Comparison of ENCODE assay signal across 5 worm cellular contexts in genomic region chrIV:10366018-10366417, ce11.
TF ChIP-seq lines count a peak whose summit lies in the region.

sir-2.1 (minus strand) TSS chrIV:10366229.

TF ChIP-seq in whole organism, L1 larva, 84 proteins besides CTCF, POLR2A, EP300 and RAD21 (continued from another document and continues in another):
- TF ChIP-seq mef-2 (tag; optimal IDR thresholded peaks at IDR 0.05; lab: Kevin White, UChicago) = no peak
- no peak for TF ChIP-seq hpl-2 (GFP tag; optimal IDR thresholded peaks at IDR 0.05; lab: Kevin White, UChicago)
- TF ChIP-seq unc-86 (tag; optimal IDR thresholded peaks at IDR 0.05; lab: Kevin White, UChicago) = peak; percentile 58
- peak; percentile 45 for TF ChIP-seq nhr-19 (GFP tag; conservative IDR thresholded peaks at IDR 0.05; lab: Robert Waterston, UW)
- no peak for TF ChIP-seq sup-37 (GFP tag; optimal IDR thresholded peaks at IDR 0.05; lab: Kevin White, UChicago)
- no peak for TF ChIP-seq fos-1 (tag; optimal IDR thresholded peaks at IDR 0.05; lab: Kevin White, UChicago)
- no peak for TF ChIP-seq nhr-11 (tag; optimal IDR thresholded peaks at IDR 0.05; lab: Kevin White, UChicago)
- peak; percentile 58 for TF ChIP-seq dsc-1 (tag; optimal IDR thresholded peaks at IDR 0.05; lab: Kevin White, UChicago)
- TF ChIP-seq sox-4 (tag; optimal IDR thresholded peaks at IDR 0.05; lab: Kevin White, UChicago) = no peak
- peak; percentile 52 for TF ChIP-seq C16A3.4 (tag; optimal IDR thresholded peaks at IDR 0.05; lab: Kevin White, UChicago)
- TF ChIP-seq lin-14 (GFP tag; optimal IDR thresholded peaks at IDR 0.05; lab: Kevin White, UChicago) = no peak
- no peak for TF ChIP-seq ama-1 (optimal IDR thresholded peaks at IDR 0.05; lab: Kevin White, UChicago)
- no peak for TF ChIP-seq nhr-77 (tag; optimal IDR thresholded peaks at IDR 0.05; lab: Kevin White, UChicago)
- TF ChIP-seq fkh-10 (GFP tag; optimal IDR thresholded peaks at IDR 0.05; lab: Kevin White, UChicago) = no peak
- TF ChIP-seq grh-1 (GFP tag; IDR thresholded peaks at IDR 0.05; lab: Robert Waterston, UW) = no peak
- TF ChIP-seq sptf-1 (tag; optimal IDR thresholded peaks at IDR 0.05; lab: Kevin White, UChicago) = no peak
- TF ChIP-seq ceh-63 (GFP tag; optimal IDR thresholded peaks at IDR 0.05; lab: Kevin White, UChicago) = no peak
- no peak for TF ChIP-seq unc-98 (GFP tag; IDR thresholded peaks at IDR 0.05; lab: Robert Waterston, UW)
- no peak for TF ChIP-seq egl-27 (tag; optimal IDR thresholded peaks at IDR 0.05; lab: Kevin White, UChicago)
- no peak for TF ChIP-seq C04F5.9 (tag; optimal IDR thresholded peaks at IDR 0.05; lab: Kevin White, UChicago)
- TF ChIP-seq mep-1 (tag; optimal IDR thresholded peaks at IDR 0.05; lab: Kevin White, UChicago) = peak; percentile 66
- no peak for TF ChIP-seq ceh-90 (tag; optimal IDR thresholded peaks at IDR 0.05; lab: Kevin White, UChicago)
- no peak for TF ChIP-seq nhr-84 (tag; optimal IDR thresholded peaks at IDR 0.05; lab: Kevin White, UChicago)
- peak; percentile 30; the same call in 1 of the 2 replicates for TF ChIP-seq isw-1 (GFP tag; IDR thresholded peaks at IDR 0.05; lab: Robert Waterston, UW)
- peak; percentile 60 for TF ChIP-seq nhr-90 (tag; optimal IDR thresholded peaks at IDR 0.05; lab: Kevin White, UChicago; ENCODE audit: poor library complexity)
- TF ChIP-seq skn-1 (tag; optimal IDR thresholded peaks at IDR 0.05; lab: Kevin White, UChicago) = peak; percentile 19
- no peak for TF ChIP-seq zip-4 (GFP tag; optimal IDR thresholded peaks at IDR 0.05; lab: Kevin White, UChicago)

TF ChIP-seq in whole organism, L2 larva, 48 proteins besides CTCF, POLR2A, EP300 and RAD21 (continued from another document):
- TF ChIP-seq nhr-10 (tag; optimal IDR thresholded peaks at IDR 0.05; lab: Kevin White, UChicago) (no peak), nhr-12 (tag; optimal IDR thresholded peaks at IDR 0.05; lab: Kevin White, UChicago) (no peak), unc-55 (GFP tag; optimal IDR thresholded peaks at IDR 0.05; lab: Kevin White, UChicago) (peak; percentile 54), unc-39 (tag; optimal IDR thresholded peaks at IDR 0.05; lab: Kevin White, UChicago) (no peak), crh-2 (tag; optimal IDR thresholded peaks at IDR 0.05; lab: Kevin White, UChicago) (peak; percentile 83)

TF ChIP-seq in whole organism, L3 larva, 47 proteins besides CTCF, POLR2A, EP300 and RAD21 (continued from another document):
- TF ChIP-seq lsy-12 (tag; optimal IDR thresholded peaks at IDR 0.05; lab: Kevin White, UChicago) = peak; percentile 54
- TF ChIP-seq elt-1 (tag; optimal IDR thresholded peaks at IDR 0.05; lab: Kevin White, UChicago) = no peak
- no peak for TF ChIP-seq unc-62 (GFP tag; optimal IDR thresholded peaks at IDR 0.05; lab: Kevin White, UChicago)
- no peak for TF ChIP-seq daf-12 (tag; optimal IDR thresholded peaks at IDR 0.05; lab: Kevin White, UChicago)
- TF ChIP-seq tbx-2 (tag; optimal IDR thresholded peaks at IDR 0.05; lab: Kevin White, UChicago) = no peak
- peak; percentile 33 for TF ChIP-seq snpc-4 (tag; optimal IDR thresholded peaks at IDR 0.05; lab: Kevin White, UChicago)
- peak; percentile 26 for TF ChIP-seq nfya-1 (tag; optimal IDR thresholded peaks at IDR 0.05; lab: Kevin White, UChicago; ENCODE audit: insufficient read depth)
- TF ChIP-seq fos-1 (tag; optimal IDR thresholded peaks at IDR 0.05; lab: Kevin White, UChicago) = no peak

TF ChIP-seq in whole organism, L4 larva, 104 proteins besides CTCF, POLR2A, EP300 and RAD21 (continued from another document):
- TF ChIP-seq nhr-102 (tag; optimal IDR thresholded peaks at IDR 0.05; lab: Kevin White, UChicago) = peak; percentile 23
- TF ChIP-seq dpl-1 (GFP tag; optimal IDR thresholded peaks at IDR 0.05; lab: Kevin White, UChicago) = peak; percentile 52
- TF ChIP-seq lsy-2 (tag; optimal IDR thresholded peaks at IDR 0.05; lab: Kevin White, UChicago) = peak in 1 of 2 experiments; percentile 69
- TF ChIP-seq nhr-25 (tag; optimal IDR thresholded peaks at IDR 0.05; lab: Kevin White, UChicago; ENCODE audit: borderline replicate concordance, insufficient read depth) = no peak
- no peak for TF ChIP-seq snpc-4 (tag; optimal IDR thresholded peaks at IDR 0.05; lab: Kevin White, UChicago)
- peak; percentile 58 for TF ChIP-seq rbr-2 (tag; optimal IDR thresholded peaks at IDR 0.05; lab: Kevin White, UChicago)
- TF ChIP-seq mes-2 (tag; optimal IDR thresholded peaks at IDR 0.05; lab: Kevin White, UChicago; ENCODE audit: poor library complexity, severe bottlenecking) = peak; percentile 71
- peak; percentile 26; the same call in 1 of the 2 replicates for TF ChIP-seq T26A8.4 (GFP tag; IDR thresholded peaks at IDR 0.05; lab: Robert Waterston, UW)
- peak; percentile 58 for TF ChIP-seq dve-1 (tag; optimal IDR thresholded peaks at IDR 0.05; lab: Kevin White, UChicago; ENCODE audit: insufficient read depth)
- TF ChIP-seq nhr-237 (tag; optimal IDR thresholded peaks at IDR 0.05; lab: Kevin White, UChicago) = no peak
- TF ChIP-seq ceh-20 (GFP tag; IDR thresholded peaks at IDR 0.05; lab: Robert Waterston, UW) = no peak
- peak; percentile 53 for TF ChIP-seq lin-38 (GFP tag; IDR thresholded peaks at IDR 0.05; lab: Robert Waterston, UW)
- TF ChIP-seq unc-62 (GFP tag; optimal IDR thresholded peaks at IDR 0.05 in 1 of 2; lab: Kevin White, UChicago) = no peak
- TF ChIP-seq unc-62 (tag; optimal IDR thresholded peaks at IDR 0.05; lab: Kevin White, UChicago) = no peak
- TF ChIP-seq hmg-1.1 (GFP tag; IDR thresholded peaks at IDR 0.05; lab: Robert Waterston, UW) = peak; percentile 57; the same call in 1 of the 2 replicates
- peak; percentile 5 for TF ChIP-seq spr-3 (GFP tag; optimal IDR thresholded peaks at IDR 0.05; lab: Kevin White, UChicago)
- TF ChIP-seq mep-1 (tag; optimal IDR thresholded peaks at IDR 0.05; lab: Kevin White, UChicago) = peak; percentile 50
- peak; percentile 65 for TF ChIP-seq T20F7.1 (GFP tag; optimal IDR thresholded peaks at IDR 0.05; lab: Kevin White, UChicago)
- TF ChIP-seq vab-7 (GFP tag; IDR thresholded peaks at IDR 0.05; lab: Robert Waterston, UW) = no peak

TF ChIP-seq in whole organism, young adult, 124 proteins besides CTCF, POLR2A, EP300 and RAD21 (continued from another document):
- TF ChIP-seq ekl-4 (GFP tag; IDR thresholded peaks at IDR 0.05; lab: Robert Waterston, UW) (peak; percentile 42; the same call in 1 of the 2 replicates), D2030.7 (GFP tag; IDR thresholded peaks at IDR 0.05; lab: Robert Waterston, UW) (no peak), dox-1 (GFP tag; IDR thresholded peaks at IDR 0.05; lab: Robert Waterston, UW) (0 out of 2 replicates have a peak, but pooled peaks have one; percentile 57), Y79H2A.3 (GFP tag; conservative IDR thresholded peaks at IDR 0.05; lab: Robert Waterston, UW) (no peak), F10E7.11 (tag; optimal IDR thresholded peaks at IDR 0.05; lab: Kevin White, UChicago) (no peak), ztf-22 (GFP tag; optimal IDR thresholded peaks at IDR 0.05; lab: Kevin White, UChicago) (no peak), tlf-1 (GFP tag; optimal IDR thresholded peaks at IDR 0.05; lab: Kevin White, UChicago) (peak; percentile 18), unc-130 (GFP tag; optimal IDR thresholded peaks at IDR 0.05; lab: Kevin White, UChicago) (peak; percentile 18), mxl-1 (tag; optimal IDR thresholded peaks at IDR 0.05; lab: Kevin White, UChicago) (no peak), aptf-2 (GFP tag; conservative IDR thresholded peaks at IDR 0.05; lab: Robert Waterston, UW) (no peak), madf-8 (GFP tag; conservative IDR thresholded peaks at IDR 0.05; lab: Robert Waterston, UW) (no peak), attf-5 (GFP tag; optimal IDR thresholded peaks at IDR 0.05; lab: Kevin White, UChicago) (peak; percentile 61), ztf-6 (GFP tag; IDR thresholded peaks at IDR 0.05; lab: Robert Waterston, UW) (no peak), athp-1 (tag; optimal IDR thresholded peaks at IDR 0.05; lab: Kevin White, UChicago) (peak; percentile 29), Y67H2A.10 (GFP tag; conservative IDR thresholded peaks at IDR 0.05; lab: Robert Waterston, UW) (no peak), hlh-12 (tag; optimal IDR thresholded peaks at IDR 0.05; lab: Kevin White, UChicago) (no peak), ccch-3 (GFP tag; optimal IDR thresholded peaks at IDR 0.05; lab: Kevin White, UChicago) (no peak), atf-7 (tag; optimal IDR thresholded peaks at IDR 0.05; lab: Kevin White, UChicago) (no peak), ceh-100 (GFP tag; IDR thresholded peaks at IDR 0.05; lab: Robert Waterston, UW) (0 out of 2 replicates have a peak, but pooled peaks have one; percentile 26), nhr-27 (tag; optimal IDR thresholded peaks at IDR 0.05; lab: Kevin White, UChicago) (no peak), madf-3 (GFP tag; IDR thresholded peaks at IDR 0.05; lab: Robert Waterston, UW) (no peak), sea-2 (GFP tag; IDR thresholded peaks at IDR 0.05; lab: Robert Waterston, UW) (no peak), F39B2.1 (GFP tag; IDR thresholded peaks at IDR 0.05; lab: Robert Waterston, UW) (no peak), rcor-1 (GFP tag; IDR thresholded peaks at IDR 0.05; lab: Robert Waterston, UW) (0 out of 2 replicates have a peak, but pooled peaks have one; percentile 25), chd-7 (tag; optimal IDR thresholded peaks at IDR 0.05; lab: Kevin White, UChicago) (peak; percentile 13), B0336.3 (GFP tag; IDR thresholded peaks at IDR 0.05; lab: Robert Waterston, UW) (no peak), mcd-1 (GFP tag; IDR thresholded peaks at IDR 0.05; lab: Robert Waterston, UW) (peak; percentile 44; the same call in 1 of the 2 replicates), B0261.1 (tag; optimal IDR thresholded peaks at IDR 0.05; lab: Kevin White, UChicago) (no peak), gei-17 (GFP tag; optimal IDR thresholded peaks at IDR 0.05; lab: Kevin White, UChicago) (peak; percentile 19), unc-62 (GFP tag; optimal IDR thresholded peaks at IDR 0.05; lab: Kevin White, UChicago) (no peak), ceh-40 (GFP tag; IDR thresholded peaks at IDR 0.05; lab: Robert Waterston, UW) (no peak), lag-1 (GFP tag; IDR thresholded peaks at IDR 0.05; lab: Robert Waterston, UW) (no peak), madf-6 (GFP tag; IDR thresholded peaks at IDR 0.05; lab: Robert Waterston, UW) (peak; percentile 46; the same call in 1 of the 2 replicates), hlh-26 (GFP tag; conservative IDR thresholded peaks at IDR 0.05; lab: Robert Waterston, UW) (no peak), lin-40 (tag; optimal IDR thresholded peaks at IDR 0.05; lab: Kevin White, UChicago) (peak; percentile 18), ZK185.1 (tag; optimal IDR thresholded peaks at IDR 0.05; lab: Kevin White, UChicago; ENCODE audit: poor library complexity, severe bottlenecking) (no peak), F33H1.4 (GFP tag; IDR thresholded peaks at IDR 0.05; lab: Robert Waterston, UW) (peak; percentile 66), egrh-3 (GFP tag; IDR thresholded peaks at IDR 0.05; lab: Robert Waterston, UW) (no peak), F57C9.4 (tag; optimal IDR thresholded peaks at IDR 0.05; lab: Kevin White, UChicago) (no peak), F49E8.2 (tag; optimal IDR thresholded peaks at IDR 0.05; lab: Kevin White, UChicago; ENCODE audit: insufficient read depth) (no peak), B0035.1 (tag; optimal IDR thresholded peaks at IDR 0.05; lab: Kevin White, UChicago) (no peak), fkh-3 (tag; optimal IDR thresholded peaks at IDR 0.05; lab: Kevin White, UChicago) (no peak), F57A8.1 (GFP tag; optimal IDR thresholded peaks at IDR 0.05; lab: Kevin White, UChicago) (no peak), tbp1 (GFP tag; optimal IDR thresholded peaks at IDR 0.05; lab: Kevin White, UChicago) (peak; percentile 2), ztf-3 (GFP tag; optimal IDR thresholded peaks at IDR 0.05; lab: Kevin White, UChicago) (no peak), K11D2.4 (GFP tag; IDR thresholded peaks at IDR 0.05; lab: Robert Waterston, UW) (no peak), T26A5.8 (tag; optimal IDR thresholded peaks at IDR 0.05; lab: Kevin White, UChicago) (no peak), F23B12.7 (tag; optimal IDR thresholded peaks at IDR 0.05; lab: Kevin White, UChicago; ENCODE audit: insufficient read depth) (peak; percentile 16), let-607 (tag; optimal IDR thresholded peaks at IDR 0.05; lab: Kevin White, UChicago) (peak in 1 of 2 experiments; percentile 20), xnd-1 (tag; optimal IDR thresholded peaks at IDR 0.05; lab: Kevin White, UChicago) (peak; percentile 11)
